Worm (Caenorhabditis elegans) whole organism, L4 larva: ENCODE results near the gene F13E6.1.
A peak's percentile ranks its signal among the peaks of the same experiment; 100 is the strongest.

Experiments
- F10B5.3 ChIP-seq: sonication (generic microtip); optimal IDR thresholded peaks from 2 replicates; lab custom pipeline; 2016; ENCODE audit warnings: mild to moderate bottlenecking, missing genetic modification characterization, missing compliant biosample characterization
- F26F4.8 ChIP-seq: fragments of 200-800 bp; sonication (Bioruptor generic); conservative IDR thresholded peaks from 2 replicates; pipeline ENCODE4 v1.3.6; 2022; ENCODE audit warnings: missing genetic modification characterization, missing compliant biosample characterization
- F37D6.2 ChIP-seq: sonication (generic microtip); optimal IDR thresholded peaks from 2 replicates; lab custom pipeline; 2016; ENCODE audit warnings: mild to moderate bottlenecking, missing genetic modification characterization, missing compliant biosample characterization
- F44E2.7 ChIP-seq: fragments of 200-800 bp; sonication (Bioruptor generic); IDR thresholded peaks from 2 replicates; pipeline ENCODE4 v2.1.2; 2022; ENCODE audit warnings: missing genetic modification characterization, missing compliant biosample characterization
- R02D3.7 ChIP-seq: fragments of 150-350 bp; sonication (generic microtip); optimal IDR thresholded peaks from 3 replicates; lab custom pipeline; 2014; ENCODE audit warnings: missing biosample characterization, missing genetic modification characterization
- T26A8.4 ChIP-seq: fragments of 200-800 bp; sonication (Bioruptor generic); IDR thresholded peaks from 2 replicates; pipeline ENCODE4 v1.3.6; 2022; ENCODE audit warnings: missing genetic modification characterization, missing compliant biosample characterization
- Y105C5A.15 ChIP-seq: fragments of 200-800 bp; sonication (Bioruptor generic); IDR thresholded peaks from 2 replicates; pipeline ENCODE4 v1.3.6; 2022; ENCODE audit warnings: missing genetic modification characterization, missing compliant biosample characterization
- Y5F2A.4 ChIP-seq: fragments of 200-800 bp; sonication (Bioruptor generic); optimal IDR thresholded peaks from 2 replicates; lab custom pipeline; 2018; ENCODE audit warnings: mild to moderate bottlenecking, missing genetic modification characterization, missing compliant biosample characterization
- Y75B8A.6 ChIP-seq: fragments of 200-800 bp; sonication (Bioruptor generic); IDR thresholded peaks from 2 replicates; pipeline ENCODE4 v1.3.6; 2022; ENCODE audit warnings: missing genetic modification reagents, missing genetic modification characterization, missing compliant biosample characterization
- aly-2 ChIP-seq: sonication (generic microtip); optimal IDR thresholded peaks from 2 replicates; lab custom pipeline; 2018; ENCODE audit warnings: missing biosample characterization, missing genetic modification characterization
- ama-1 ChIP-seq: fragments of 150-350 bp; optimal IDR thresholded peaks from 2 replicates; lab custom pipeline; 2014; ENCODE audit warnings: inconsistent platforms, mixed read lengths
- arid-1 ChIP-seq: fragments of 200-800 bp; sonication (Bioruptor generic); conservative IDR thresholded peaks from 2 replicates; pipeline ENCODE4 v1.3.6; 2022; ENCODE audit warnings: missing genetic modification reagents, missing genetic modification characterization, missing compliant biosample characterization
- attf-4 ChIP-seq: sonication (generic microtip); optimal IDR thresholded peaks from 3 replicates; lab custom pipeline; 2017; ENCODE audit warnings: missing biosample characterization, missing genetic modification characterization
- ces-1 ChIP-seq: fragments of 150-350 bp; sonication (generic microtip); optimal IDR thresholded peaks from 4 replicates; lab custom pipeline; 2014; ENCODE audit warnings: missing biosample characterization, missing genetic modification reagents, missing genetic modification characterization
- daf-12 ChIP-seq: fragments of 150-350 bp; optimal IDR thresholded peaks from 2 replicates; lab custom pipeline; 2014; ENCODE audit warnings: missing biosample characterization, missing genetic modification reagents, missing genetic modification characterization
- daf-16 ChIP-seq, 3 experiments: sonication (generic microtip); optimal IDR thresholded peaks; 2 replicates each; lab custom pipeline; 2016 to 2017; ENCODE audit warnings: missing genetic modification characterization in 3 of 3, missing genetic modification reagents in 3 of 3, mild to moderate bottlenecking in 2 of 3, missing compliant biosample characterization in 2 of 3, missing biosample characterization in 1 of 3, moderate library complexity in 1 of 3
- daf-8 ChIP-seq: fragments of 200-800 bp; sonication (Bioruptor generic); IDR thresholded peaks from 2 replicates; pipeline ENCODE4 v1.3.6; 2022; ENCODE audit warnings: missing genetic modification characterization, missing compliant biosample characterization
- dmd-6 ChIP-seq: fragments of 200-800 bp; sonication (Bioruptor generic); IDR thresholded peaks from 2 replicates; pipeline ENCODE4 v1.3.6; 2022; ENCODE audit warnings: missing genetic modification reagents, missing genetic modification characterization, missing compliant biosample characterization
- duxl-1 ChIP-seq: sonication (generic microtip); optimal IDR thresholded peaks from 2 replicates; lab custom pipeline; 2016; ENCODE audit warnings: mild to moderate bottlenecking, missing genetic modification characterization, moderate library complexity, missing compliant biosample characterization; ENCODE audit not compliant: poor library complexity
- hlh-11 ChIP-seq: fragments of 200-800 bp; sonication (Bioruptor generic); optimal IDR thresholded peaks from 2 replicates; lab custom pipeline; 2018; ENCODE audit warnings: mild to moderate bottlenecking, missing genetic modification characterization, missing compliant biosample characterization
- lin-29 ChIP-seq: fragments of 200-800 bp; sonication (Bioruptor generic); IDR thresholded peaks from 2 replicates; pipeline ENCODE4 v1.3.6; 2022; ENCODE audit warnings: missing genetic modification reagents, missing genetic modification characterization, missing compliant biosample characterization
- lir-3 ChIP-seq: sonication (generic microtip); optimal IDR thresholded peaks from 2 replicates; lab custom pipeline; 2016; ENCODE audit warnings: mild to moderate bottlenecking, missing genetic modification characterization, missing compliant biosample characterization
- madf-5 ChIP-seq, 2 experiments: fragments of 200-800 bp; sonication (Bioruptor generic); IDR thresholded peaks; 2 replicates each; pipeline ENCODE4 v1.3.6; 2022; ENCODE audit warnings: missing compliant biosample characterization in 2 of 2, missing genetic modification characterization in 2 of 2
- madf-9 ChIP-seq: fragments of 200-800 bp; sonication (Bioruptor generic); conservative IDR thresholded peaks from 2 replicates; pipeline ENCODE4 v1.3.6; 2022; ENCODE audit warnings: missing genetic modification reagents, missing genetic modification characterization, missing compliant biosample characterization
- mdl-1 ChIP-seq, 2 experiments: fragments of 150-350 bp in 1 of 2; sonication (generic microtip) in 1 of 2; optimal IDR thresholded peaks; 2 replicates each; lab custom pipeline; 2014 to 2017; ENCODE audit warnings: missing biosample characterization in 2 of 2, missing genetic modification characterization in 2 of 2
- mep-1 ChIP-seq: fragments of 150-350 bp; sonication (generic microtip); optimal IDR thresholded peaks from 3 replicates; lab custom pipeline; 2014; ENCODE audit warnings: missing biosample characterization, missing genetic modification characterization
- mes-2 ChIP-seq: sonication (generic microtip); optimal IDR thresholded peaks from 2 replicates; lab custom pipeline; 2016; ENCODE audit warnings: missing genotype, mild to moderate bottlenecking, missing genetic modification characterization, missing compliant biosample characterization; ENCODE audit not compliant: poor library complexity, severe bottlenecking
- mxl-3 ChIP-seq: fragments of 200-800 bp; sonication (Bioruptor generic); optimal IDR thresholded peaks from 2 replicates; lab custom pipeline; 2018; ENCODE audit warnings: mild to moderate bottlenecking, missing genetic modification characterization, missing compliant biosample characterization
- nhr-11 ChIP-seq: fragments of 150-350 bp; optimal IDR thresholded peaks from 2 replicates; lab custom pipeline; 2014; ENCODE audit warnings: missing biosample characterization, missing genetic modification characterization
- nhr-42 ChIP-seq: fragments of 200-800 bp; sonication (Bioruptor generic); IDR thresholded peaks from 2 replicates; pipeline ENCODE4 v1.3.6; 2022; ENCODE audit warnings: missing genetic modification characterization, missing compliant biosample characterization
- nhr-6 ChIP-seq: fragments of 150-350 bp; optimal IDR thresholded peaks from 2 replicates; lab custom pipeline; 2014; ENCODE audit warnings: missing biosample characterization, missing genetic modification characterization
- nhr-76 ChIP-seq: fragments of 150-350 bp; optimal IDR thresholded peaks from 2 replicates; lab custom pipeline; 2014; ENCODE audit warnings: missing biosample characterization, missing genetic modification characterization
- nhr-77 ChIP-seq: fragments of 150-350 bp; optimal IDR thresholded peaks from 2 replicates; lab custom pipeline; 2014; ENCODE audit warnings: missing biosample characterization, missing genetic modification characterization
- saeg-2 ChIP-seq: fragments of 200-800 bp; sonication (Bioruptor generic); IDR thresholded peaks from 2 replicates; pipeline ENCODE4 v1.3.6; 2022; ENCODE audit warnings: missing genetic modification reagents, missing genetic modification characterization, missing compliant biosample characterization
- set-16 ChIP-seq: fragments of 200-800 bp; sonication (Bioruptor generic); IDR thresholded peaks from 2 replicates; pipeline ENCODE4 v1.3.6; 2022; ENCODE audit warnings: missing genetic modification reagents, missing genetic modification characterization, missing compliant biosample characterization
- skn-1 ChIP-seq: fragments of 150-350 bp; optimal IDR thresholded peaks from 2 replicates; lab custom pipeline; 2014; ENCODE audit warnings: missing biosample characterization, missing genetic modification characterization
- snpc-1.2 ChIP-seq: fragments of 200-800 bp; sonication (Bioruptor generic); IDR thresholded peaks from 2 replicates; pipeline ENCODE4 v1.3.6; 2022; ENCODE audit warnings: missing genetic modification reagents, missing genetic modification characterization, missing compliant biosample characterization
- spr-1 ChIP-seq: sonication (generic microtip); optimal IDR thresholded peaks from 2 replicates; lab custom pipeline; 2016; ENCODE audit warnings: mild to moderate bottlenecking, missing genetic modification characterization, missing compliant biosample characterization
- tag-97 ChIP-seq: fragments of 200-800 bp; sonication (Bioruptor generic); IDR thresholded peaks from 2 replicates; pipeline ENCODE4 v1.3.6; 2022; ENCODE audit warnings: missing genetic modification characterization, missing compliant biosample characterization
- tra-1 ChIP-seq: fragments of 200-800 bp; sonication (Bioruptor generic); IDR thresholded peaks from 2 replicates; pipeline ENCODE4 v1.3.6; 2022; ENCODE audit warnings: missing genetic modification reagents, missing genetic modification characterization, missing compliant biosample characterization
- unc-130 ChIP-seq: sonication (generic microtip); optimal IDR thresholded peaks from 2 replicates; lab custom pipeline; 2016; ENCODE audit warnings: missing genetic modification reagents, missing genetic modification characterization, missing compliant biosample characterization
- unc-39 ChIP-seq: sonication (generic microtip); optimal IDR thresholded peaks from 2 replicates; lab custom pipeline; 2017; ENCODE audit warnings: missing biosample characterization, missing genetic modification characterization
- unc-62 ChIP-seq, 3 experiments: fragments of 150-350 bp in 1 of 3; sonication (generic microtip); optimal IDR thresholded peaks in 2 of 3; peaks in 1 of 3; 1 replicate in 1 of 3; 2 replicates in 2 of 3; lab custom pipeline; 2014 to 2017; ENCODE audit warnings: missing biosample characterization in 3 of 3, missing genetic modification characterization in 3 of 3, missing genetic modification reagents in 3 of 3, missing genotype in 1 of 3
- zag-1 ChIP-seq: fragments of 150-350 bp; optimal IDR thresholded peaks from 2 replicates; lab custom pipeline; 2014; ENCODE audit warnings: missing biosample characterization, missing genetic modification characterization
- zfp-2 ChIP-seq: sonication (generic microtip); optimal IDR thresholded peaks from 2 replicates; lab custom pipeline; 2016; ENCODE audit warnings: mild to moderate bottlenecking, missing genetic modification characterization, missing compliant biosample characterization
- zip-11 ChIP-seq: fragments of 200-800 bp; sonication (Bioruptor generic); IDR thresholded peaks from 2 replicates; pipeline ENCODE4 v1.3.6; 2022; ENCODE audit warnings: missing genetic modification characterization, missing compliant biosample characterization
- zip-2 ChIP-seq: fragments of 150-350 bp; optimal IDR thresholded peaks from 2 replicates; lab custom pipeline; 2014; ENCODE audit warnings: missing biosample characterization, missing genetic modification characterization
- ztf-11 ChIP-seq: fragments of 150-350 bp; optimal IDR thresholded peaks from 2 replicates; lab custom pipeline; 2014; ENCODE audit warnings: missing biosample characterization, missing genetic modification characterization
- ztf-7 ChIP-seq: fragments of 150-350 bp; optimal IDR thresholded peaks from 2 replicates; lab custom pipeline; 2014; ENCODE audit warnings: missing biosample characterization, missing genetic modification characterization

Gene F13E6.1

DNA sequence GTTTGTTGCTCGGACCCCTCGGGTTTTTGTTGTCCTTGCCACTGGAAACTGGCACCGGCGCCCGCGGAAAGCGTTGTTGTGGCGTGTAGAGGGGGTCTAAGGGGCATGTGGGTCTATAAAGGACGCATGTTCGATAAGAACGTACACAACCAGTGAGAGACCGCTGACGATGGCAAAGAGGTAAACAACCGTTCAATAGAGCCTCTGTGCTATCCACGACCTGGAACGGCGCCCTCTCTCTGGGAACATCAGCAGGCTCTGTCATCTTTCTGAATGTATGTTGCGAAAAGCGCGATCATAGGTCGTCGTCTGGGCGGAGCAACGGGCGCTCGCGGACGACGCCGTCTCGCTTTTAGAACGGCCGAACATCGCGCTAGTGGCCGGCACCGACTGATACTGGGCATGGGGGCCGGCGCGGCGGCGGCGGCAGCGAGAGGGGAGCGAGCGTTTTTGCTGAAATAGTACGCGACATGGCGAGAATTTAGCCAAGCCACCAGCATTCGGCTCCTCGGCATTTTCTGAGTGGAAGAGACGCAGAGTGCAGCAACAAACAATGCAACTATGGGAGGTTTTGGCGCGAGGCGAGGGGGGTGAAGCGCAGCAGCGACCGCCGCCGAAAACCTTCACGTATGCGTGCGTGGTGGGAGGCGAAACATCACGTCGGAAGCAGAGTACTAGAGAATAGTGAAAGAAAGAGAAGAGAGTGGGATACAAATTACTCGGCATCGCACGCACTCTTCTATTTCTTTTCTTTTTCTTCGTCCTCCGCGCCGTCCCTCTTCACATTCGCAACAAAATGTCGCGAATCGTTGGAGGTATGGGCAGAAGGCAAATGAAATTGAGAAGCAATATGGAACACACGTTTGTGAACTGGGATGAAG is 39.6 kb downstream of the F13E6.1 start:
- no peak for TF ChIP-seq lin-29
- TF ChIP-seq hlh-11 (tag; lab: Kevin White, UChicago), result peak; percentile 96
- no peak for TF ChIP-seq ztf-7 (tag; lab: Kevin White, UChicago)
- peak; percentile 99 for TF ChIP-seq set-16 (GFP tag; lab: Robert Waterston, UW)
- peak; percentile 54; the same call in 1 of the 2 replicates for TF ChIP-seq arid-1 (GFP tag; lab: Robert Waterston, UW)
- TF ChIP-seq zfp-2, result no peak
- TF ChIP-seq F37D6.2 (tag; lab: Kevin White, UChicago), result peak; percentile 88
- TF ChIP-seq snpc-1.2 (GFP tag; lab: Robert Waterston, UW), result no peak
- no peak for TF ChIP-seq F26F4.8 (GFP tag; lab: Robert Waterston, UW)
- peak; percentile 55 for TF ChIP-seq mes-2
- TF ChIP-seq mep-1 (tag; lab: Kevin White, UChicago), result peak; percentile 92
- TF ChIP-seq nhr-6 (tag; lab: Kevin White, UChicago), result peak; percentile 25
- no peak for TF ChIP-seq zip-2 (tag; lab: Kevin White, UChicago)
- no peak for TF ChIP-seq attf-4 (tag; lab: Kevin White, UChicago)
- TF ChIP-seq T26A8.4 (GFP tag; lab: Robert Waterston, UW), result peak; percentile 65
- TF ChIP-seq nhr-42, result peak; percentile 70; the same call in 1 of the 2 replicates
- peak; percentile 47 to 81 for TF ChIP-seq daf-16 (GFP tag; optimal IDR thresholded peaks at IDR 0.05; lab: Kevin White, UChicago)
- peak; percentile 60 for TF ChIP-seq daf-16 (tag; optimal IDR thresholded peaks at IDR 0.05; lab: Kevin White, UChicago)
- no peak for TF ChIP-seq R02D3.7 (tag; lab: Kevin White, UChicago)
- 0 out of 2 replicates have a peak, but pooled peaks have one; percentile 37 for TF ChIP-seq F44E2.7
- TF ChIP-seq unc-130, result no peak
- TF ChIP-seq nhr-11 (tag; lab: Kevin White, UChicago), result peak; percentile 36
- peak; percentile 76; the same call in 1 of the 2 replicates for TF ChIP-seq saeg-2 (GFP tag; lab: Robert Waterston, UW)
- TF ChIP-seq nhr-77 (tag; lab: Kevin White, UChicago), result peak; percentile 25
- TF ChIP-seq unc-62 (GFP tag; optimal IDR thresholded peaks at IDR 0.05 in 1 of 2; lab: Kevin White, UChicago), result peak in 1 of 2 experiments; percentile 99
- no peak for TF ChIP-seq unc-62 (tag; optimal IDR thresholded peaks at IDR 0.05; lab: Kevin White, UChicago)
- no peak for TF ChIP-seq F10B5.3 (tag; lab: Kevin White, UChicago)
- TF ChIP-seq skn-1 (tag; lab: Kevin White, UChicago), result no peak
- TF ChIP-seq ztf-11 (tag; lab: Kevin White, UChicago), result no peak
- TF ChIP-seq zip-11, result no peak
- no peak for TF ChIP-seq nhr-76
- peak; percentile 78; the same call in 1 of the 2 replicates for TF ChIP-seq tag-97 (GFP tag; lab: Robert Waterston, UW)
- no peak for TF ChIP-seq madf-5 (GFP tag; IDR thresholded peaks at IDR 0.05; lab: Robert Waterston, UW)
- no peak for TF ChIP-seq Y5F2A.4 (GFP tag; lab: Kevin White, UChicago)
- TF ChIP-seq spr-1 (tag; lab: Kevin White, UChicago), result peak; percentile 76
- TF ChIP-seq unc-39 (tag; lab: Kevin White, UChicago), result no peak
- TF ChIP-seq Y75B8A.6 (GFP tag; lab: Robert Waterston, UW), result no peak
- TF ChIP-seq daf-12, result no peak
- TF ChIP-seq lir-3 (tag; lab: Kevin White, UChicago), result peak; percentile 24
- TF ChIP-seq tra-1 (GFP tag; lab: Robert Waterston, UW), result peak; percentile 89
- TF ChIP-seq zag-1, result peak; percentile 21
- TF ChIP-seq ces-1, result no peak
- TF ChIP-seq aly-2 (tag; lab: Kevin White, UChicago), result no peak
- TF ChIP-seq madf-9 (GFP tag; lab: Robert Waterston, UW), result peak; percentile 39
- peak; percentile 2 for TF ChIP-seq duxl-1
- peak; percentile 68 to 90 for TF ChIP-seq mdl-1 (tag; optimal IDR thresholded peaks at IDR 0.05; lab: Kevin White, UChicago)
- peak; percentile 88 for TF ChIP-seq dmd-6
- TF ChIP-seq ama-1 (lab: Kevin White, UChicago), result peak; percentile 22
- TF ChIP-seq mxl-3 (GFP tag; lab: Kevin White, UChicago), result peak; percentile 85
- no peak for TF ChIP-seq daf-8 (GFP tag; lab: Robert Waterston, UW)
- no peak for TF ChIP-seq Y105C5A.15 (GFP tag; lab: Robert Waterston, UW)
